Fruit fly (Drosophila melanogaster) whole organism, embryonic: Measurements from ENCODE around the gene Kua.
A peak's percentile ranks its signal among the peaks of the same experiment; 100 is the strongest.

Experiments
- CG13894 ChIP-seq: fragments of 200-800 bp; sonication (Bioruptor generic); optimal IDR thresholded peaks from 3 replicates; lab custom pipeline; 2018; ENCODE audit warnings: missing biosample characterization, mild to moderate bottlenecking, missing genetic modification characterization, moderate library complexity
- CG15269 ChIP-seq: fragments of 200-800 bp; sonication (Bioruptor generic); optimal IDR thresholded peaks from 2 replicates; lab custom pipeline; 2018; ENCODE audit warnings: missing biosample characterization, mild to moderate bottlenecking, missing genetic modification characterization, moderate library complexity
- CG1529 ChIP-seq: fragments of 200-800 bp; sonication (Bioruptor generic); optimal IDR thresholded peaks from 3 replicates; lab custom pipeline; 2018; ENCODE audit warnings: missing biosample characterization, missing genetic modification characterization
- CG15514 ChIP-seq: fragments of 200-800 bp; sonication (Bioruptor generic); optimal IDR thresholded peaks from 3 replicates; lab custom pipeline; 2017; ENCODE audit warnings: missing biosample characterization, missing genetic modification characterization, mild to moderate bottlenecking, moderate library complexity, missing genetic modification reagents
- CG1647 ChIP-seq: fragments of 200-800 bp; sonication (Bioruptor generic); optimal IDR thresholded peaks from 3 replicates; lab custom pipeline; 2016; ENCODE audit warnings: missing biosample characterization, missing genetic modification characterization
- CG16779 ChIP-seq: fragments of 200-800 bp; sonication (Bioruptor generic); IDR thresholded peaks from 2 replicates; pipeline ENCODE4 v1.3.6; 2022; ENCODE audit warnings: missing biosample characterization, missing genetic modification characterization
- CG17361 ChIP-seq: fragments of 200-800 bp; sonication (Bioruptor generic); IDR thresholded peaks from 3 replicates; pipeline ENCODE4 v1.3.6; 2022; ENCODE audit warnings: missing biosample characterization, missing genetic modification characterization
- CG2889 ChIP-seq: fragments of 200-800 bp; sonication (Bioruptor generic); IDR thresholded peaks from 3 replicates; pipeline ENCODE4 v1.3.6; 2022; ENCODE audit warnings: missing biosample characterization, missing genetic modification characterization
- CG32772 ChIP-seq: fragments of 200-800 bp; sonication (Bioruptor generic); IDR thresholded peaks from 2 replicates; pipeline ENCODE4 v1.3.6; 2022; ENCODE audit warnings: missing biosample characterization, missing genetic modification characterization
- CG3281 ChIP-seq: fragments of 200-800 bp; sonication (Bioruptor generic); optimal IDR thresholded peaks from 3 replicates; lab custom pipeline; 2017; ENCODE audit warnings: missing biosample characterization, mild to moderate bottlenecking, missing genetic modification characterization
- CG34376 ChIP-seq: fragments of 200-800 bp; sonication (Bioruptor generic); optimal IDR thresholded peaks from 2 replicates; lab custom pipeline; 2018; ENCODE audit warnings: missing biosample characterization, mild to moderate bottlenecking, missing genetic modification characterization
- CG5953 ChIP-seq: fragments of 200-800 bp; sonication (Bioruptor generic); IDR thresholded peaks from 2 replicates; pipeline ENCODE4 v1.3.6; 2022; ENCODE audit warnings: missing biosample characterization, missing genetic modification characterization
- CG6254 ChIP-seq: fragments of 200-800 bp; sonication (Bioruptor generic); optimal IDR thresholded peaks from 3 replicates; lab custom pipeline; 2017; ENCODE audit warnings: mild to moderate bottlenecking, missing biosample characterization, missing genetic modification reagents, missing genetic modification characterization
- CG6765 ChIP-seq: fragments of 200-800 bp; sonication (Bioruptor generic); optimal IDR thresholded peaks from 3 replicates; lab custom pipeline; 2017; ENCODE audit warnings: missing biosample characterization, mild to moderate bottlenecking, missing genetic modification characterization
- CG6854 ChIP-seq: fragments of 200-800 bp; sonication (Bioruptor generic); optimal IDR thresholded peaks from 3 replicates; lab custom pipeline; 2017; ENCODE audit warnings: missing biosample characterization, mild to moderate bottlenecking, missing genetic modification characterization
- CG7987 ChIP-seq: fragments of 200-800 bp; sonication (Bioruptor generic); optimal IDR thresholded peaks from 2 replicates; lab custom pipeline; 2018; ENCODE audit warnings: missing biosample characterization, mild to moderate bottlenecking, missing genetic modification characterization, moderate library complexity
- CG8388 ChIP-seq: fragments of 200-800 bp; sonication (Bioruptor generic); optimal IDR thresholded peaks from 2 replicates; lab custom pipeline; 2019; ENCODE audit warnings: missing biosample characterization, mild to moderate bottlenecking, missing genetic modification characterization, moderate library complexity
- CG8944 ChIP-seq: fragments of 200-800 bp; sonication (Bioruptor generic); optimal IDR thresholded peaks from 3 replicates; lab custom pipeline; 2016; ENCODE audit warnings: missing biosample characterization, missing genetic modification characterization
- CG9215 ChIP-seq: fragments of 200-800 bp; sonication (Bioruptor generic); IDR thresholded peaks from 2 replicates; pipeline ENCODE4 v1.3.6; 2022; ENCODE audit warnings: missing biosample characterization, missing genetic modification characterization
- CG9727 ChIP-seq: fragments of 200-800 bp; sonication (Bioruptor generic); optimal IDR thresholded peaks from 3 replicates; lab custom pipeline; 2017; ENCODE audit warnings: missing biosample characterization, mild to moderate bottlenecking, missing genetic modification characterization
- D ChIP-seq, 2 experiments: fragments of 200-800 bp in 1 of 2; fragments of >200 bp in 1 of 2; sonication (Bioruptor generic) in 1 of 2; optimal IDR thresholded peaks; 2 replicates in 1 of 2; 3 replicates in 1 of 2; lab custom pipeline; 2017; ENCODE audit warnings: mild to moderate bottlenecking in 1 of 2, missing biosample characterization in 1 of 2, missing genetic modification characterization in 1 of 2, missing genetic modification reagents in 1 of 2
- Dfd ChIP-seq, 2 experiments: fragments of >200 bp; optimal IDR thresholded peaks; 2 replicates each; lab custom pipeline; 2017; ENCODE audit warnings: missing biosample characterization in 2 of 2, missing genetic modification characterization in 2 of 2
- Ets97D ChIP-seq: fragments of 200-800 bp; sonication (Bioruptor generic); optimal IDR thresholded peaks from 3 replicates; lab custom pipeline; 2016; ENCODE audit warnings: missing biosample characterization, missing genetic modification characterization
- Fer2 ChIP-seq: fragments of 200-800 bp; sonication (Bioruptor generic); optimal IDR thresholded peaks from 2 replicates; lab custom pipeline; 2018; ENCODE audit warnings: missing biosample characterization, mild to moderate bottlenecking, missing genetic modification characterization, moderate library complexity
- Hand ChIP-seq: fragments of 200-800 bp; sonication (Bioruptor generic); optimal IDR thresholded peaks from 2 replicates; lab custom pipeline; 2017; ENCODE audit warnings: mild to moderate bottlenecking, missing biosample characterization, missing genetic modification reagents, missing genetic modification characterization
- Hmx ChIP-seq: fragments of 200-800 bp; sonication (Bioruptor generic); optimal IDR thresholded peaks from 2 replicates; lab custom pipeline; 2016; ENCODE audit warnings: missing biosample characterization, missing genetic modification characterization
- Hr51 ChIP-seq, 2 experiments: fragments of 200-800 bp; sonication (Bioruptor generic); optimal IDR thresholded peaks; 2 replicates in 1 of 2; 3 replicates in 1 of 2; lab custom pipeline; 2016 to 2018; ENCODE audit warnings: missing biosample characterization in 2 of 2, missing genetic modification characterization in 2 of 2, mild to moderate bottlenecking in 1 of 2, moderate library complexity in 1 of 2
- MESR4 ChIP-seq: fragments of 200-800 bp; sonication (Bioruptor generic); optimal IDR thresholded peaks from 2 replicates; lab custom pipeline; 2018; ENCODE audit warnings: missing biosample characterization, mild to moderate bottlenecking, missing genetic modification characterization, moderate library complexity
- Meics ChIP-seq: fragments of 200-800 bp; sonication (Bioruptor generic); optimal IDR thresholded peaks from 2 replicates; lab custom pipeline; 2017; ENCODE audit warnings: missing biosample characterization, mild to moderate bottlenecking, missing genetic modification characterization
- Oli ChIP-seq: fragments of 200-800 bp; sonication (Bioruptor generic); optimal IDR thresholded peaks from 2 replicates; lab custom pipeline; 2018; ENCODE audit warnings: missing biosample characterization, mild to moderate bottlenecking, missing genetic modification characterization, moderate library complexity
- Ravus ChIP-seq: fragments of 200-800 bp; sonication (Bioruptor generic); IDR thresholded peaks from 2 replicates; pipeline ENCODE4 v1.3.6; 2022; ENCODE audit warnings: missing biosample characterization, missing genetic modification characterization
- Side ChIP-seq: fragments of 200-800 bp; sonication (Bioruptor generic); optimal IDR thresholded peaks from 2 replicates; lab custom pipeline; 2016; ENCODE audit warnings: missing biosample characterization, missing genetic modification characterization
- Vsx1 ChIP-seq: fragments of 200-800 bp; sonication (Bioruptor generic); optimal IDR thresholded peaks from 2 replicates; lab custom pipeline; 2017; ENCODE audit warnings: missing biosample characterization, mild to moderate bottlenecking, missing genetic modification characterization, missing genetic modification reagents
- ato ChIP-seq: fragments of 200-800 bp; sonication (Bioruptor generic); IDR thresholded peaks from 2 replicates; pipeline ENCODE4 v1.3.6; 2022; ENCODE audit warnings: missing biosample characterization, missing genetic modification characterization; ENCODE audit not compliant: partially characterized antibody
- az2 ChIP-seq: fragments of 200-800 bp; sonication (Bioruptor generic); optimal IDR thresholded peaks from 3 replicates; lab custom pipeline; 2016; ENCODE audit warnings: missing biosample characterization, missing genetic modification characterization
- bowl ChIP-seq: fragments of 200-800 bp; sonication (Bioruptor generic); IDR thresholded peaks from 2 replicates; pipeline ENCODE4 v1.3.6; 2022; ENCODE audit warnings: missing biosample characterization, missing genetic modification characterization
- croc ChIP-seq: fragments of 200-800 bp; sonication (Bioruptor generic); conservative IDR thresholded peaks from 3 replicates; pipeline ENCODE4 v1.3.6; 2022; ENCODE audit warnings: missing biosample characterization, missing genetic modification characterization
- dati ChIP-seq: fragments of 200-800 bp; sonication (Bioruptor generic); IDR thresholded peaks from 2 replicates; pipeline ENCODE4 v1.3.6; 2022; ENCODE audit warnings: missing biosample characterization, missing genetic modification characterization
- emc ChIP-seq: fragments of 200-800 bp; sonication (Bioruptor generic); optimal IDR thresholded peaks from 2 replicates; lab custom pipeline; 2016; ENCODE audit warnings: missing biosample characterization, missing genetic modification characterization
- esg ChIP-seq: fragments of 200-800 bp; sonication (Bioruptor generic); conservative IDR thresholded peaks from 2 replicates; pipeline ENCODE4 v1.3.6; 2022; ENCODE audit warnings: missing biosample characterization, missing genetic modification characterization
- gsb ChIP-seq: fragments of 200-800 bp; sonication (Bioruptor generic); IDR thresholded peaks from 2 replicates; pipeline ENCODE4 v1.3.6; 2022; ENCODE audit warnings: missing biosample characterization, missing genetic modification characterization
- lab ChIP-seq: fragments of 200-800 bp; sonication (Bioruptor generic); optimal IDR thresholded peaks from 3 replicates; lab custom pipeline; 2017; ENCODE audit warnings: missing biosample characterization, missing genetic modification characterization, mild to moderate bottlenecking, moderate library complexity, missing genetic modification reagents
- peb ChIP-seq: fragments of 200-800 bp; sonication (Bioruptor generic); IDR thresholded peaks from 2 replicates; pipeline ENCODE4 v1.3.6; 2022; ENCODE audit warnings: missing biosample characterization, missing genetic modification characterization
- ranshi ChIP-seq: fragments of 200-800 bp; sonication (Bioruptor generic); IDR thresholded peaks from 2 replicates; pipeline ENCODE4 v1.3.6; 2022; ENCODE audit warnings: missing biosample characterization, missing genetic modification characterization
- scrt ChIP-seq: fragments of 200-800 bp; sonication (Bioruptor generic); optimal IDR thresholded peaks from 2 replicates; lab custom pipeline; 2018; ENCODE audit warnings: missing biosample characterization, mild to moderate bottlenecking, missing genetic modification characterization, moderate library complexity
- sens ChIP-seq: fragments of 200-800 bp; sonication (Bioruptor generic); peaks from one replicate; lab custom pipeline; 2016; ENCODE audit warnings: missing biosample characterization, missing genetic modification characterization
- so ChIP-seq: fragments of 200-800 bp; sonication (Bioruptor generic); IDR thresholded peaks from 3 replicates; pipeline ENCODE4 v1.3.6; 2022; ENCODE audit warnings: missing biosample characterization, missing genetic modification characterization
- tin ChIP-seq: fragments of 200-800 bp; sonication (Bioruptor generic); optimal IDR thresholded peaks from 3 replicates; lab custom pipeline; 2016; ENCODE audit warnings: missing biosample characterization, missing genetic modification characterization
- vnd ChIP-seq: fragments of 200-800 bp; sonication (Bioruptor generic); IDR thresholded peaks from 3 replicates; pipeline ENCODE4 v1.3.6; 2022; ENCODE audit warnings: missing biosample characterization, missing genetic modification characterization; ENCODE audit not compliant: partially characterized antibody
- wor ChIP-seq: fragments of 200-800 bp; sonication (Bioruptor generic); IDR thresholded peaks from 2 replicates; pipeline ENCODE4 v1.3.6; 2022; ENCODE audit warnings: missing biosample characterization, missing genetic modification characterization

Gene Kua

dm6 chr2L:20097105-20097631 is at the start of gene Kua, which contains the start of gene mRpS18B (continued):
- no peak for TF ChIP-seq CG32772 (GFP tag; lab: Robert Waterston, UW)
- TF ChIP-seq peb (GFP tag; lab: Robert Waterston, UW): 0 out of 2 replicates have a peak, but pooled peaks have one; percentile 19
- peak; percentile 44 for TF ChIP-seq CG9215
- TF ChIP-seq CG7987: no peak
- TF ChIP-seq Ravus: no peak
- TF ChIP-seq CG5953 (GFP tag; lab: Robert Waterston, UW): no peak
- peak; percentile 18 for TF ChIP-seq CG9727 (GFP tag; lab: Kevin White, UChicago)
- TF ChIP-seq CG13894 (tag; lab: Kevin White, UChicago): peak; percentile 44
- TF ChIP-seq Ets97D (GFP tag; lab: Kevin White, UChicago): peak; percentile 41
- TF ChIP-seq CG6854 (GFP tag; lab: Kevin White, UChicago): no peak
- TF ChIP-seq Hmx: no peak
- TF ChIP-seq CG6765 (GFP tag; lab: Kevin White, UChicago): no peak
- 0 out of 3 replicates have a peak, but pooled peaks have one; percentile 22 for TF ChIP-seq CG2889 (GFP tag; lab: Robert Waterston, UW)
- TF ChIP-seq Dfd (GFP tag; optimal IDR thresholded peaks at IDR 0.05; lab: Kevin White, UChicago): no peak
- TF ChIP-seq Side: no peak
- peak; percentile 23 for TF ChIP-seq CG6254 (GFP tag; lab: Kevin White, UChicago)
- peak; percentile 57; the same call in 1 of the 2 replicates for TF ChIP-seq ranshi (GFP tag; lab: Robert Waterston, UW)
- TF ChIP-seq vnd: no peak
- TF ChIP-seq gsb (GFP tag; lab: Robert Waterston, UW): no peak
- no peak for TF ChIP-seq CG16779 (GFP tag; lab: Robert Waterston, UW)
- TF ChIP-seq so (GFP tag; lab: Robert Waterston, UW): no peak
- 0 out of 2 replicates have a peak, but pooled peaks have one; percentile 15 for TF ChIP-seq esg
- no peak for TF ChIP-seq emc
- TF ChIP-seq CG8944 (GFP tag; lab: Kevin White, UChicago): no peak
- TF ChIP-seq Vsx1 (GFP tag; lab: Kevin White, UChicago): no peak
- peak; percentile 62 for TF ChIP-seq tin (GFP tag; lab: Kevin White, UChicago)
- TF ChIP-seq bowl: no peak
- TF ChIP-seq CG1647 (GFP tag; lab: Kevin White, UChicago): no peak
- no peak for TF ChIP-seq Hand (GFP tag; lab: Kevin White, UChicago)
- no peak for TF ChIP-seq dati (GFP tag; lab: Robert Waterston, UW)
- no peak for TF ChIP-seq croc (GFP tag; lab: Robert Waterston, UW)
- TF ChIP-seq CG34376: peak; percentile 43

- TF ChIP-seq CG17361 (GFP tag; lab: Robert Waterston, UW) (no peak), az2 (no peak), CG15514 (GFP tag; lab: Kevin White, UChicago) (peak; percentile 17), Oli (tag; lab: Kevin White, UChicago) (no peak), D (optimal IDR thresholded peaks at IDR 0.05; lab: Kevin White, UChicago) (no peak), D (GFP tag; optimal IDR thresholded peaks at IDR 0.05; lab: Kevin White, UChicago) (no peak), CG8388 (GFP tag; lab: Kevin White, UChicago) (no peak), scrt (GFP tag; lab: Kevin White, UChicago) (peak; percentile 86), lab (GFP tag; lab: Kevin White, UChicago) (peak; percentile 59), Meics (GFP tag; lab: Kevin White, UChicago) (peak; percentile 5), CG15269 (no peak), MESR4 (GFP tag; lab: Kevin White, UChicago) (no peak), ato (GFP tag; lab: Robert Waterston, UW) (no peak), Hr51 (GFP tag; optimal IDR thresholded peaks at IDR 0.05; lab: Kevin White, UChicago) (peak in 1 of 2 experiments; percentile 4), wor (GFP tag; lab: Robert Waterston, UW) (no peak), CG1529 (no peak), CG3281 (peak; percentile 3), sens (GFP tag; lab: Kevin White, UChicago) (peak; percentile 33), Fer2 (tag; lab: Kevin White, UChicago) (no peak)
These were observed 46.0 kb upstream of the Kua start for dm6 chr2L:20051172-20051893.
